Worm (Caenorhabditis elegans) whole organism, young adult: ENCODE measurements around the gene cyy-1.

Experiments
- B0019.2 ChIP-seq: fragments of 200-800 bp; sonication (Bioruptor generic); conservative IDR thresholded peaks from 2 replicates; pipeline ENCODE4 v1.3.6; 2022; ENCODE audit warnings: missing genetic modification reagents, missing genetic modification characterization, missing compliant biosample characterization
- F23B12.7 ChIP-seq: sonication (generic microtip); optimal IDR thresholded peaks from 2 replicates; lab custom pipeline; 2017; ENCODE audit warnings: missing genetic modification characterization, mild to moderate bottlenecking, missing compliant biosample characterization, antibody characterized with exemption, moderate library complexity; ENCODE audit not compliant: insufficient read depth
- F55B11.4 ChIP-seq: sonication (generic microtip); optimal IDR thresholded peaks from 2 replicates; lab custom pipeline; 2016; ENCODE audit warnings: missing compliant biosample characterization, missing genetic modification characterization, borderline replicate concordance; ENCODE audit not compliant: insufficient read depth
- K12H6.12 ChIP-seq: fragments of 200-800 bp; sonication (Bioruptor generic); optimal IDR thresholded peaks from 2 replicates; lab custom pipeline; 2018; ENCODE audit warnings: mild to moderate bottlenecking, missing genetic modification characterization, missing compliant biosample characterization
- Y67H2A.10 ChIP-seq: fragments of 200-800 bp; sonication (Bioruptor generic); conservative IDR thresholded peaks from 2 replicates; pipeline ENCODE4 v1.3.6; 2022; ENCODE audit warnings: missing genetic modification reagents, missing genetic modification characterization, missing compliant biosample characterization
- athp-1 ChIP-seq: sonication (generic microtip); optimal IDR thresholded peaks from 2 replicates; lab custom pipeline; 2017; ENCODE audit warnings: mild to moderate bottlenecking, missing genetic modification characterization, missing compliant biosample characterization
- ccch-3 ChIP-seq: fragments of 200-800 bp; sonication (Bioruptor generic); optimal IDR thresholded peaks from 2 replicates; lab custom pipeline; 2018; ENCODE audit warnings: mild to moderate bottlenecking, missing genetic modification characterization, missing compliant biosample characterization
- cebp-1 ChIP-seq, 2 experiments: fragments of 200-800 bp in 1 of 2; sonication (Bioruptor generic) in 1 of 2; sonication (generic microtip) in 1 of 2; IDR thresholded peaks in 1 of 2; optimal IDR thresholded peaks in 1 of 2; 2 replicates each; pipeline versions ENCODE4 v1.3.6 to Lab custom; 2017 to 2022; ENCODE audit warnings: missing compliant biosample characterization in 2 of 2, missing genetic modification characterization in 2 of 2, mild to moderate bottlenecking in 1 of 2, missing genetic modification reagents in 1 of 2, moderate library complexity in 1 of 2
- ceh-40 ChIP-seq: fragments of 200-800 bp; sonication (Bioruptor generic); IDR thresholded peaks from 2 replicates; pipeline ENCODE4 v1.3.6; 2022; ENCODE audit warnings: missing genetic modification characterization, missing compliant biosample characterization
- egl-18 ChIP-seq: fragments of 200-800 bp; sonication (Bioruptor generic); IDR thresholded peaks from 2 replicates; pipeline ENCODE4 v1.3.6; 2022; ENCODE audit warnings: missing genetic modification reagents, missing genetic modification characterization, missing compliant biosample characterization
- ets-4 ChIP-seq: fragments of 200-800 bp; sonication (Bioruptor generic); optimal IDR thresholded peaks from 2 replicates; lab custom pipeline; 2018; ENCODE audit warnings: mild to moderate bottlenecking, missing genetic modification characterization, missing compliant biosample characterization
- gei-17 ChIP-seq: fragments of 200-800 bp; sonication (Bioruptor generic); optimal IDR thresholded peaks from 2 replicates; lab custom pipeline; 2018; ENCODE audit warnings: mild to moderate bottlenecking, missing genetic modification characterization, missing compliant biosample characterization
- hlh-12 ChIP-seq: sonication (generic microtip); optimal IDR thresholded peaks from 2 replicates; lab custom pipeline; 2016; ENCODE audit warnings: missing genetic modification characterization, missing compliant biosample characterization
- hlh-26 ChIP-seq: fragments of 200-800 bp; sonication (Bioruptor generic); conservative IDR thresholded peaks from 2 replicates; pipeline ENCODE4 v1.3.6; 2022; ENCODE audit warnings: missing genetic modification reagents, missing genetic modification characterization, missing compliant biosample characterization
- hmg-1.2 ChIP-seq: fragments of 200-800 bp; sonication (Bioruptor generic); IDR thresholded peaks from 2 replicates; pipeline ENCODE4 v1.3.6; 2022; ENCODE audit warnings: missing genetic modification reagents, missing genetic modification characterization, missing compliant biosample characterization
- hsf-1 ChIP-seq: fragments of 200-800 bp; sonication (Bioruptor generic); IDR thresholded peaks from 2 replicates; pipeline ENCODE4 v1.3.6; 2022; ENCODE audit warnings: missing genetic modification reagents, missing genetic modification characterization, missing compliant biosample characterization
- lin-26 ChIP-seq: fragments of 200-800 bp; sonication (Bioruptor generic); IDR thresholded peaks from 2 replicates; pipeline ENCODE4 v1.3.6; 2022; ENCODE audit warnings: missing genetic modification reagents, missing genetic modification characterization, missing compliant biosample characterization
- lin-40 ChIP-seq: sonication (generic microtip); optimal IDR thresholded peaks from 2 replicates; lab custom pipeline; 2016; ENCODE audit warnings: missing genetic modification characterization, mild to moderate bottlenecking, missing compliant biosample characterization, missing genotype, missing genetic modification reagents
- lsl-1 ChIP-seq: fragments of 200-800 bp; sonication (Bioruptor generic); optimal IDR thresholded peaks from 2 replicates; lab custom pipeline; 2018; ENCODE audit warnings: mild to moderate bottlenecking, missing genetic modification characterization, moderate library complexity, missing compliant biosample characterization
- madf-10 ChIP-seq: sonication (generic microtip); optimal IDR thresholded peaks from 2 replicates; lab custom pipeline; 2016; ENCODE audit warnings: mild to moderate bottlenecking, missing genetic modification characterization, missing compliant biosample characterization
- mes-4 ChIP-seq: sonication (generic microtip); optimal IDR thresholded peaks from 2 replicates; lab custom pipeline; 2016; ENCODE audit warnings: missing genotype, missing genetic modification characterization, missing compliant biosample characterization
- mxl-1 ChIP-seq: sonication (generic microtip); optimal IDR thresholded peaks from 2 replicates; lab custom pipeline; 2016; ENCODE audit warnings: missing genetic modification characterization, missing compliant biosample characterization
- nfya-2 ChIP-seq: fragments of 200-800 bp; sonication (Bioruptor generic); IDR thresholded peaks from 2 replicates; pipeline ENCODE4 v1.3.6; 2022; ENCODE audit warnings: missing genetic modification reagents, missing genetic modification characterization, missing compliant biosample characterization
- nfyb-1 ChIP-seq: fragments of 200-800 bp; sonication (Bioruptor generic); IDR thresholded peaks from 2 replicates; pipeline ENCODE4 v1.3.6; 2022; ENCODE audit warnings: missing genetic modification reagents, missing genetic modification characterization, missing compliant biosample characterization
- nhr-80 ChIP-seq: sonication (generic microtip); optimal IDR thresholded peaks from 2 replicates; lab custom pipeline; 2016; ENCODE audit warnings: missing genetic modification characterization, missing compliant biosample characterization
- rec-8 ChIP-seq, 2 experiments: sonication (generic microtip); optimal IDR thresholded peaks; 2 replicates each; lab custom pipeline; 2016; ENCODE audit warnings: mild to moderate bottlenecking in 2 of 2, missing genetic modification characterization in 2 of 2, missing genetic modification reagents in 2 of 2, missing genotype in 2 of 2, missing biosample characterization in 1 of 2, missing compliant biosample characterization in 1 of 2, moderate library complexity in 1 of 2
- tbx-9 ChIP-seq: sonication (generic microtip); optimal IDR thresholded peaks from 2 replicates; lab custom pipeline; 2016; ENCODE audit warnings: borderline replicate concordance, missing genetic modification characterization, inconsistent platforms, missing compliant biosample characterization
- xnd-1 ChIP-seq: sonication (generic microtip); optimal IDR thresholded peaks from 2 replicates; lab custom pipeline; 2016; ENCODE audit warnings: missing genotype, missing genetic modification reagents, missing genetic modification characterization, missing compliant biosample characterization
- zim-3 ChIP-seq: sonication (generic microtip); optimal IDR thresholded peaks from 2 replicates; lab custom pipeline; 2017; ENCODE audit warnings: mild to moderate bottlenecking, missing genetic modification characterization, moderate library complexity, missing compliant biosample characterization
- ztf-22 ChIP-seq: fragments of 200-800 bp; sonication (Bioruptor generic); optimal IDR thresholded peaks from 2 replicates; lab custom pipeline; 2018; ENCODE audit warnings: mild to moderate bottlenecking, missing genetic modification characterization, moderate library complexity, missing compliant biosample characterization
- ztf-25 ChIP-seq: fragments of 200-800 bp; sonication (Bioruptor generic); IDR thresholded peaks from 2 replicates; pipeline ENCODE4 v1.3.6; 2022; ENCODE audit warnings: missing genetic modification reagents, missing genetic modification characterization, missing compliant biosample characterization
- ztf-26 ChIP-seq: sonication (generic microtip); optimal IDR thresholded peaks from 2 replicates; lab custom pipeline; 2017; ENCODE audit warnings: missing genetic modification characterization, missing compliant biosample characterization

cyy-1 gene

DNA sequence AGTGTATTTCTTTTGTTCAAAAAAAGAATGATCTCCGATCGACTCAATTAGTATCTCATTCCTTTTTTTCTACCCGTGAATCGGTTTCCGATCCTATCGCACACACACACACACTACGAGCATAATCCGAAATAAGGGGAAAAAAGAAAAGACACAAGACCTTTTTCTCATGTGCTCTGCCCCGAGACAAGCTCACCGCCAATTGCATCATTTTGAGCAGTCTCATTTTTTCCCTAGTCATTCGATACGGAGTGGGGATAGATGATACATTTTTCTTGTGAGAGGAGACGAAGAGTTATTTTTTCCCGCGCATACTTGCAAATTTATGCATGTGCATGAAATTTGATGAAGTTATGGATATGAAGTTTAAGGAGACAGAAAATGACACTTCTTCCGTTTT lies 13.4 kb upstream of the cyy-1 start:
- TF ChIP-seq ztf-25 (GFP tag; lab: Robert Waterston, UW): no peak
- no peak for TF ChIP-seq F23B12.7 (tag; lab: Kevin White, UChicago)
- TF ChIP-seq hsf-1 (GFP tag; lab: Robert Waterston, UW): no peak
- TF ChIP-seq cebp-1 (GFP tag; IDR thresholded peaks at IDR 0.05; lab: Robert Waterston, UW): no peak
- no peak for TF ChIP-seq cebp-1 (tag; optimal IDR thresholded peaks at IDR 0.05; lab: Kevin White, UChicago)
- no peak for TF ChIP-seq athp-1 (tag; lab: Kevin White, UChicago)
- peak; percentile 22 for TF ChIP-seq K12H6.12 (tag; lab: Kevin White, UChicago)
- TF ChIP-seq hlh-12: no peak
- TF ChIP-seq nfyb-1: 0 out of 2 replicates have a peak, but pooled peaks have one; percentile 19
- TF ChIP-seq Y67H2A.10 (GFP tag; lab: Robert Waterston, UW): no peak
- TF ChIP-seq lin-40: no peak
- TF ChIP-seq xnd-1 (tag; lab: Kevin White, UChicago): no peak
- no peak for TF ChIP-seq egl-18 (GFP tag; lab: Robert Waterston, UW)
- TF ChIP-seq ccch-3 (GFP tag; lab: Kevin White, UChicago): no peak
- TF ChIP-seq, all 124 proteins: peak for 2

DNA sequence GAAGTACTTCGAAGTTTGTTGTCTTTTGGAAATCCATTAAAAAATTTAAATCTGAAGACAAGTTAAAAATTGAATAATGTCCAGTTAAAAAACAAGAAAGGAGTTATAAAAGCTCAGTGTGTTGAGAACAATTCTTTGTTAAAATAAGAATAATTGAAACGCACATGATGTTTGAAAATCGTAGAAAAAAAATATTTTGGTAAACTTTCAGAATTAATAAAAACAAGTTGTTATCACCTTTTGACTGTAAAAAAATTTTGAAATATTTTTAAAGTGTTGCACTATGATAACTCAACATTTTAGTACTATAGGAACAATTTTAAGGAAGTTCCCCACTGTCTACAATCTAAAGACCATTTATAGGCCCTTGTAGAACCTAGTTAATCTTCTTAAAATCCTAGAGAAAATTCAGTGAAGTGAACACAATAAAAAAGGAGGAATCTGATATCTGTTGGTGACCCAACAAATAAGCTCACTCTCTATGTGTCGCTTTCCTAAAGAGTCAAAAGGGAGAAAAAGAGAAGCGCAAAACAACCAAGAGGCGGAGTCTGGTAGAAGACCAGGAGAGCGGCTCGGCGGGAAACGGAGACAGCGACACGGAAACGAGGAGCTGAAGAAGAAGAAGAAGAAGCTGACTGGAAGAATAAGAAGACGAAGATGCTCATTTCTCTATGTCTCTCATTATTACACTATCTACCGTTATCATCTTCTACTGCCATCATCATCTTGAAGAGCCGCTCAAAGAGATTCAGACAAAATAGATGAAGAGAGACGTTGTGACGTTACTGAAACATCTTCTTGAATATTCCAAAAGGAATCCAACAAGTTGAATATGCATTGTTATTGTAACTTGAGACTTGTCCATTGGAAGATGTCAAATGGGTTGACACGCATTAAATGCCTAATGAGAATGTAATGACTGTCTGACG lies 11.0 kb upstream of the cyy-1 start, which contains the start of gene ZK353.10:
TSS of gene ZK353.10 (minus strand) at position 51 of the 929 bp plus-strand sequence.
- no peak for TF ChIP-seq lsl-1 (GFP tag; lab: Kevin White, UChicago)
- no peak for TF ChIP-seq nfya-2 (GFP tag; lab: Robert Waterston, UW)
- TF ChIP-seq hmg-1.2 (GFP tag; lab: Robert Waterston, UW): no peak
- no peak for TF ChIP-seq rec-8 (tag; optimal IDR thresholded peaks at IDR 0.05; lab: Kevin White, UChicago)
- no peak for TF ChIP-seq madf-10 (tag; lab: Kevin White, UChicago)
- TF ChIP-seq F55B11.4: no peak
- TF ChIP-seq Y67H2A.10 (GFP tag; lab: Robert Waterston, UW): no peak
- TF ChIP-seq ztf-26 (tag; lab: Kevin White, UChicago): no peak
- no peak for TF ChIP-seq mes-4 (tag; lab: Kevin White, UChicago)
- TF ChIP-seq mxl-1 (tag; lab: Kevin White, UChicago): no peak
- TF ChIP-seq B0019.2 (GFP tag; lab: Robert Waterston, UW): no peak
- TF ChIP-seq ztf-22: no peak
- no peak for TF ChIP-seq hlh-26
- no peak for TF ChIP-seq lin-26 (GFP tag; lab: Robert Waterston, UW)
- TF ChIP-seq ceh-40: no peak
- TF ChIP-seq nhr-80 (tag; lab: Kevin White, UChicago): no peak
- TF ChIP-seq gei-17: no peak

DNA sequence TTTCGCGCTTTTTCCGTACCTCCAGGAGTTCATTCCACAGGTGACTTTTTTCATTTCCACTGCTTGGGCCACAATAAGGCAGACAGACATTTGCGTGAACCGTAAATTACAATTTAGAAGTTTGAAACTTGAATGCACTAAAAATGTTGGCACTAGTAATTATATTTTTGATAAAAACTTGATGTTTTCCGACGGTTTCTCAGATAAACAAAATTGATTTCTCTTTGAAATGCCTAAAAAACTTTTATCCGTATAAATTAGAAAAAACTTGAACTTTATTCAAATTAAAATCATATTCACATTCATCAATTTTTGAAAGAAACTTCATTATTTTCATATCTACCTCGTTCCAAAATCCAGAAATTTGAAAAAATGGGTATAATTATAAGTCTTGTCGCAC lies 10.0 kb upstream of the cyy-1 start, which contains the start of gene ZK353.3:
TSS of gene ZK353.3 (plus strand) at position 301 of the 400 bp plus-strand sequence.
- TF ChIP-seq zim-3: no peak
- no peak for TF ChIP-seq tbx-9 (tag; lab: Kevin White, UChicago)
- no peak for TF ChIP-seq nfyb-1
- no peak for TF ChIP-seq ztf-25 (GFP tag; lab: Robert Waterston, UW)
- TF ChIP-seq ets-4: no peak
- TF ChIP-seq B0019.2 (GFP tag; lab: Robert Waterston, UW): no peak
- TF ChIP-seq, all 124 proteins: peak for 0
